Fruit fly (Drosophila melanogaster) whole organism, wandering third instar larva: ENCODE data around the gene CG43136.

Experiments
- Abd-B ChIP-seq: fragments of >200 bp; optimal IDR thresholded peaks from 2 replicates; lab custom pipeline; 2017; ENCODE audit warnings: missing biosample characterization, missing genetic modification characterization
- Hr78 ChIP-seq: fragments of >200 bp; optimal IDR thresholded peaks from 2 replicates; lab custom pipeline; 2017; ENCODE audit warnings: missing biosample characterization, missing genetic modification characterization
- OdsH ChIP-seq: fragments of 200-800 bp; sonication (Bioruptor generic); optimal IDR thresholded peaks from 2 replicates; lab custom pipeline; 2016; ENCODE audit warnings: missing biosample characterization, mild to moderate bottlenecking, missing genetic modification characterization
- ey ChIP-seq: fragments of 200-800 bp; sonication (Bioruptor generic); optimal IDR thresholded peaks from 2 replicates; lab custom pipeline; 2016; ENCODE audit warnings: missing biosample characterization, missing genetic modification characterization
- foxo ChIP-seq, 2 experiments: fragments of 200-800 bp; sonication (Bioruptor generic); optimal IDR thresholded peaks; 2 replicates in 1 of 2; 3 replicates in 1 of 2; lab custom pipeline; 2016 to 2017; ENCODE audit warnings: missing biosample characterization in 2 of 2, missing genetic modification characterization in 2 of 2
- pan ChIP-seq: fragments of >200 bp; optimal IDR thresholded peaks from 2 replicates; lab custom pipeline; 2017
- psq ChIP-seq: fragments of 200-800 bp; sonication (Bioruptor generic); optimal IDR thresholded peaks from 3 replicates; lab custom pipeline; 2017; ENCODE audit warnings: missing biosample characterization, mild to moderate bottlenecking, missing genetic modification characterization, moderate library complexity

dm6 chrX:5892512-5892911 is 39.0 kb downstream of the CG43136 start:
- TF ChIP-seq OdsH (GFP tag; lab: Kevin White, UChicago) (no peak), foxo (GFP tag; optimal IDR thresholded peaks at IDR 0.05; lab: Kevin White, UChicago) (no peak), psq (no peak), ey (GFP tag; lab: Kevin White, UChicago) (no peak), pan (no peak), Hr78 (GFP tag; lab: Kevin White, UChicago) (no peak), Abd-B (no peak)
